Fruit fly (Drosophila melanogaster) whole organism, embryonic: ENCODE measurements around the gene CG3078.

ENCODE experiments used
- ATbp ChIP-seq: fragments of 200-800 bp; sonication (Bioruptor generic); optimal IDR thresholded peaks from 2 replicates; lab custom pipeline; 2017; ENCODE audit warnings: missing biosample characterization, mild to moderate bottlenecking, missing genetic modification characterization, missing genetic modification reagents
- B-H1 ChIP-seq: fragments of 200-800 bp; sonication (Bioruptor generic); IDR thresholded peaks from 3 replicates; pipeline ENCODE4 v1.3.6; 2022; ENCODE audit warnings: missing biosample characterization, missing genetic modification characterization
- Bdp1 ChIP-seq: fragments of 200-800 bp; sonication (Bioruptor generic); optimal IDR thresholded peaks from 3 replicates; lab custom pipeline; 2016; ENCODE audit warnings: missing biosample characterization, missing genetic modification characterization
- CG10147 ChIP-seq: fragments of 200-800 bp; sonication (Bioruptor generic); optimal IDR thresholded peaks from 2 replicates; lab custom pipeline; 2019; ENCODE audit warnings: missing biosample characterization, mild to moderate bottlenecking, missing genetic modification characterization, moderate library complexity
- CG10462 ChIP-seq: fragments of 200-800 bp; sonication (Bioruptor generic); optimal IDR thresholded peaks from 2 replicates; lab custom pipeline; 2016; ENCODE audit warnings: missing biosample characterization, missing genetic modification characterization
- CG11560 ChIP-seq: fragments of 200-800 bp; sonication (Bioruptor generic); IDR thresholded peaks from 3 replicates; pipeline ENCODE4 v1.3.6; 2022; ENCODE audit warnings: missing biosample characterization, missing genetic modification characterization
- CG12104 ChIP-seq: fragments of 200-800 bp; sonication (Bioruptor generic); optimal IDR thresholded peaks from 3 replicates; lab custom pipeline; 2016; ENCODE audit warnings: missing biosample characterization, missing genetic modification characterization
- CG14441 ChIP-seq: fragments of 200-800 bp; sonication (Bioruptor generic); IDR thresholded peaks from 2 replicates; pipeline ENCODE4 v1.3.6; 2022; ENCODE audit warnings: missing biosample characterization, missing genetic modification characterization
- CG15479 ChIP-seq: fragments of 200-800 bp; sonication (Bioruptor generic); optimal IDR thresholded peaks from 3 replicates; lab custom pipeline; 2019; ENCODE audit warnings: missing biosample characterization, mild to moderate bottlenecking, missing genetic modification characterization, moderate library complexity
- CG17568 ChIP-seq: fragments of 200-800 bp; sonication (Bioruptor generic); optimal IDR thresholded peaks from 2 replicates; lab custom pipeline; 2018; ENCODE audit warnings: missing biosample characterization, mild to moderate bottlenecking, missing genetic modification characterization, moderate library complexity
- CG2202 ChIP-seq: fragments of 200-800 bp; sonication (Bioruptor generic); optimal IDR thresholded peaks from 2 replicates; lab custom pipeline; 2018; ENCODE audit warnings: missing biosample characterization, mild to moderate bottlenecking, missing genetic modification characterization
- CG4707 ChIP-seq: fragments of 200-800 bp; sonication (Bioruptor generic); optimal IDR thresholded peaks from 2 replicates; lab custom pipeline; 2018; ENCODE audit warnings: missing biosample characterization, mild to moderate bottlenecking, missing genetic modification characterization, moderate library complexity
- CG6689 ChIP-seq: fragments of 200-800 bp; sonication (Bioruptor generic); IDR thresholded peaks from 2 replicates; pipeline ENCODE4 v1.3.6; 2022; ENCODE audit warnings: missing biosample characterization, missing genetic modification characterization
- CG6854 ChIP-seq: fragments of 200-800 bp; sonication (Bioruptor generic); optimal IDR thresholded peaks from 3 replicates; lab custom pipeline; 2017; ENCODE audit warnings: missing biosample characterization, mild to moderate bottlenecking, missing genetic modification characterization
- CG7786 ChIP-seq: fragments of 200-800 bp; sonication (Bioruptor generic); optimal IDR thresholded peaks from 2 replicates; lab custom pipeline; 2016; ENCODE audit warnings: missing biosample characterization, missing genetic modification characterization
- CG9437 ChIP-seq: fragments of 200-800 bp; sonication (Bioruptor generic); optimal IDR thresholded peaks from 2 replicates; lab custom pipeline; 2018; ENCODE audit warnings: missing biosample characterization, mild to moderate bottlenecking, missing genetic modification characterization
- Dref ChIP-seq: fragments of 200-800 bp; sonication (Bioruptor generic); IDR thresholded peaks from 2 replicates; pipeline ENCODE4 v1.3.6; 2022; ENCODE audit warnings: missing biosample characterization, missing genetic modification characterization
- Elba2 ChIP-seq: fragments of 200-800 bp; sonication (Bioruptor generic); optimal IDR thresholded peaks from 3 replicates; lab custom pipeline; 2016; ENCODE audit warnings: missing biosample characterization, missing genetic modification characterization
- Hr39 ChIP-seq: fragments of >200 bp; optimal IDR thresholded peaks from 2 replicates; lab custom pipeline; 2017
- Meics ChIP-seq: fragments of 200-800 bp; sonication (Bioruptor generic); optimal IDR thresholded peaks from 2 replicates; lab custom pipeline; 2017; ENCODE audit warnings: missing biosample characterization, mild to moderate bottlenecking, missing genetic modification characterization
- Sox100B ChIP-seq: fragments of 200-800 bp; sonication (Bioruptor generic); optimal IDR thresholded peaks from 3 replicates; lab custom pipeline; 2018; ENCODE audit warnings: missing biosample characterization, mild to moderate bottlenecking, missing genetic modification characterization
- Xrp1 ChIP-seq: fragments of 200-800 bp; sonication (Bioruptor generic); IDR thresholded peaks from 2 replicates; pipeline ENCODE4 v1.3.6; 2022; ENCODE audit warnings: missing biosample characterization, missing genetic modification characterization
- ac ChIP-seq: fragments of 200-800 bp; sonication (Bioruptor generic); optimal IDR thresholded peaks from 3 replicates; lab custom pipeline; 2017; ENCODE audit warnings: missing biosample characterization, mild to moderate bottlenecking, missing genetic modification characterization
- al ChIP-seq: fragments of 200-800 bp; sonication (Bioruptor generic); IDR thresholded peaks from 2 replicates; pipeline ENCODE4 v1.3.6; 2022; ENCODE audit warnings: missing biosample characterization, missing genetic modification characterization
- amos ChIP-seq: fragments of 200-800 bp; sonication (Bioruptor generic); IDR thresholded peaks from 2 replicates; pipeline ENCODE4 v1.3.6; 2022; ENCODE audit warnings: missing biosample characterization, missing genetic modification characterization; ENCODE audit not compliant: partially characterized antibody
- ase ChIP-seq: fragments of 200-800 bp; sonication (Bioruptor generic); IDR thresholded peaks from 3 replicates; pipeline ENCODE4 v1.3.6; 2022; ENCODE audit warnings: missing biosample characterization, missing genetic modification characterization
- crc ChIP-seq: fragments of 200-800 bp; sonication (Bioruptor generic); optimal IDR thresholded peaks from 2 replicates; lab custom pipeline; 2016; ENCODE audit warnings: missing biosample characterization, missing genetic modification characterization
- dysf ChIP-seq: fragments of 200-800 bp; sonication (Bioruptor generic); IDR thresholded peaks from 3 replicates; pipeline ENCODE4 v1.3.6; 2022; ENCODE audit warnings: missing biosample characterization, missing genetic modification characterization
- en ChIP-seq: fragments of 200-800 bp; sonication (Bioruptor generic); optimal IDR thresholded peaks from 2 replicates; lab custom pipeline; 2016; ENCODE audit warnings: missing biosample characterization, missing genetic modification characterization
- fu2 ChIP-seq: fragments of 200-800 bp; sonication (Bioruptor generic); optimal IDR thresholded peaks from 2 replicates; lab custom pipeline; 2016; ENCODE audit warnings: missing biosample characterization, missing genetic modification characterization
- inv ChIP-seq: fragments of 200-800 bp; sonication (Bioruptor generic); IDR thresholded peaks from 2 replicates; pipeline ENCODE4 v1.3.6; 2022; ENCODE audit warnings: missing biosample characterization, missing genetic modification characterization; ENCODE audit not compliant: partially characterized antibody
- jumu ChIP-seq: fragments of 200-800 bp; sonication (Bioruptor generic); optimal IDR thresholded peaks from 3 replicates; lab custom pipeline; 2016; ENCODE audit warnings: missing biosample characterization, missing genetic modification characterization
- kah ChIP-seq: fragments of 200-800 bp; sonication (Bioruptor generic); optimal IDR thresholded peaks from 2 replicates; lab custom pipeline; 2018; ENCODE audit warnings: missing biosample characterization, mild to moderate bottlenecking, missing genetic modification characterization
- mld ChIP-seq: fragments of 200-800 bp; sonication (Bioruptor generic); IDR thresholded peaks from 3 replicates; pipeline ENCODE4 v1.3.6; 2022; ENCODE audit warnings: missing biosample characterization, missing genetic modification characterization; ENCODE audit not compliant: partially characterized antibody
- nerfin-2 ChIP-seq: fragments of 200-800 bp; sonication (Bioruptor generic); IDR thresholded peaks from 2 replicates; pipeline ENCODE4 v1.3.6; 2022; ENCODE audit warnings: missing biosample characterization, missing genetic modification characterization; ENCODE audit not compliant: partially characterized antibody
- oc ChIP-seq: fragments of 200-800 bp; sonication (Bioruptor generic); optimal IDR thresholded peaks from 2 replicates; lab custom pipeline; 2018; ENCODE audit warnings: missing biosample characterization, mild to moderate bottlenecking, missing genetic modification characterization, moderate library complexity
- sima ChIP-seq: fragments of 200-800 bp; sonication (Bioruptor generic); optimal IDR thresholded peaks from 2 replicates; lab custom pipeline; 2016; ENCODE audit warnings: missing biosample characterization, missing genetic modification characterization
- so ChIP-seq: fragments of 200-800 bp; sonication (Bioruptor generic); IDR thresholded peaks from 3 replicates; pipeline ENCODE4 v1.3.6; 2022; ENCODE audit warnings: missing biosample characterization, missing genetic modification characterization
- stc ChIP-seq: fragments of 200-800 bp; sonication (Bioruptor generic); IDR thresholded peaks from 2 replicates; pipeline ENCODE4 v1.3.6; 2022; ENCODE audit warnings: missing biosample characterization, missing genetic modification characterization

The CG3078 gene

DNA sequence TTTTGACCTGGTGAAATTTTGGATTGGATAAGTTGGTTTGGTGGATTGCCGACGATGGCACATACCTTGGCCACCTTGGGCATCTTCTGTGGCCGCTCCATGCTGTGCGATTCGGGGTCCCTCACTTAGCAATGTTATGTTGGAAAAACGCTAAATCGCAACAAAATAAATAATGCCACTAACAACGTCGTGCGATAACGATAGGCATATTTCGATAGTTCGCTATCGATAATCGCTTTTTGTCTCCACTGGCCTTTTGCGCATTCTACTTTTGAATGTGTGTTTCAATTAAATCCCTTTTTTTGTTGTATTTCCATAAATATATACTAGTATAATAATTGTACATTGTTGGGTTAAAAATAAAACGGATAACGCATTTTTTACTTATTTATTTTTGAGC is 9.9 kb downstream of the CG3078 start, which contains the start of gene crn (continued):
- TF ChIP-seq Dref (GFP tag; lab: Robert Waterston, UW): peak; percentile 75
- TF ChIP-seq CG12104 (GFP tag; lab: Kevin White, UChicago): no peak
- no peak for TF ChIP-seq stc (GFP tag; lab: Robert Waterston, UW)
- no peak for TF ChIP-seq al (GFP tag; lab: Robert Waterston, UW)
- peak; percentile 62; the same call in 1 of the 2 replicates for TF ChIP-seq amos (GFP tag; lab: Robert Waterston, UW)
- peak; percentile 51; the same call in 1 of the 2 replicates for TF ChIP-seq inv (GFP tag; lab: Robert Waterston, UW)
- TF ChIP-seq Sox100B (GFP tag; lab: Kevin White, UChicago): no peak
- no peak for TF ChIP-seq CG15479 (GFP tag; lab: Kevin White, UChicago)
- TF ChIP-seq dysf (GFP tag; lab: Robert Waterston, UW): no peak
- no peak for TF ChIP-seq CG2202 (tag; lab: Kevin White, UChicago)
- no peak for TF ChIP-seq kah (GFP tag; lab: Kevin White, UChicago)
- no peak for TF ChIP-seq oc
- no peak for TF ChIP-seq CG4707 (GFP tag; lab: Kevin White, UChicago)
- TF ChIP-seq CG10147: no peak
- peak; percentile 55; the same call in 2 of the 3 replicates for TF ChIP-seq mld
- TF ChIP-seq CG10462 (GFP tag; lab: Kevin White, UChicago): no peak
- no peak for TF ChIP-seq CG17568
- no peak for TF ChIP-seq CG11560 (tag; lab: Robert Waterston, UW)

DNA sequence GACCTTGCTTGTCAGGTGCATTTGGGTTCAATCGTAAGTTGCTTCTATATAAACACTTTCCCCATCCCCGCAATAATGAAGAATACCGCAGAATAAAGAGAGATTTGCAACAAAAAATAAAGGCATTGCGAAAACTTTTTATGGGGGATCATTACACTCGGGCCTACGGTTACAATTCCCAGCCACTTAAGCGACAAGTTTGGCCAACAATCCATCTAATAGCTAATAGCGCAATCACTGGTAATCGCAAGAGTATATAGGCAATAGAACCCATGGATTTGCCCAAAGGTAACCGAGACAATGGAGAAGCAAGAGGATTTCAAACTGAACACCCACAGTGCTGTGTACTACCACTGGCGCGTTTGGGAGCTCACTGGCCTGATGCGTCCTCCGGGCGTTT is 13.7 kb downstream of the CG3078 start, which contains the start of gene Or2a:
Gene Or2a (plus strand): TSS at position 301 of the 400 bp plus-strand sequence.
- TF ChIP-seq crc (no peak), jumu (no peak), en (no peak), Xrp1 (GFP tag; lab: Robert Waterston, UW) (no peak), sima (GFP tag; lab: Kevin White, UChicago) (no peak), fu2 (no peak), so (GFP tag; lab: Robert Waterston, UW) (no peak), nerfin-2 (GFP tag; lab: Robert Waterston, UW) (no peak), inv (GFP tag; lab: Robert Waterston, UW) (no peak)

DNA sequence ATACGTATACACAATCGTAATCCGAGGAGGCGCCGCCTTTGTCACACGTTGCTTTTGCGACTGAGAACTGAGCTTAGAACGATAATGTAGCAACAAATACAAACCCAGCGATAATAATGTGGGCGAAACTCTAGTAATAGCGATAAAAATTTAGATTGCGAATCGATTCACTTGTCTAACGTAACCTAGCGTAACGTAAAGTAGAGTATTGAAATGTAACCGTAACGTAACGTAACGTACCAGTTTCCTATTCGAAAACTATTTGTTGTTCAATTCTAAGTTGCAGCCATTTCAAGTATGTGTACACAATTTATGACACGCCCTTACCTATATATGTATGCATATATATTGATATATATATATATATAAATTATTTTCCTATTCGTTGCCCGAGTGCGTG is 14.9 kb downstream of the CG3078 start:
- TF ChIP-seq ase (GFP tag; lab: Robert Waterston, UW): no peak
- TF ChIP-seq Meics (GFP tag; lab: Kevin White, UChicago): no peak
- TF ChIP-seq B-H1: no peak
- TF ChIP-seq CG9437 (GFP tag; lab: Kevin White, UChicago): peak; percentile 97
- TF ChIP-seq CG6854: no peak
- TF ChIP-seq CG6689 (GFP tag; lab: Robert Waterston, UW): no peak
- TF ChIP-seq Bdp1 (GFP tag; lab: Kevin White, UChicago): no peak
- peak; percentile 11 for TF ChIP-seq Elba2 (GFP tag; lab: Kevin White, UChicago)
- TF ChIP-seq ATbp (GFP tag; lab: Kevin White, UChicago): no peak
- no peak for TF ChIP-seq ac (GFP tag; lab: Kevin White, UChicago)
- TF ChIP-seq CG14441 (GFP tag; lab: Robert Waterston, UW): no peak

DNA sequence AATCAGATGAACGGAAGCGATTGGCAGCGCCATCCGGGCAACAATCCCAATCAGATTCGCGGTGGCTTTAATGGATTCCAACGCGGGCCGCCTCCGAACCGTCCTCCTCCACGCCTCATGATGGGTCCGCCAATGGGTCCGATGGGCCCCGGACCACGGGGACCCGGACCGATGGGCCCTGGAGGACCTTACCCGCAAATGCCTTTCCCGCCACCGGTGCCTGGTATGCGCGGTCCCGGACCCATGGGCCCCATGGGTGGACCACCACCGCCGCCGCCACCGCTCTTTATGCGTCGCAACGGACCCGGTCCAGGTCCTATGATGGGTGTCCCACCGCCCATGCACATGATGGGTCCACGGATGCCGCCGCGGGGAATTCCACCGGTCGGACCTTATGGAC is 16.8 kb downstream of the CG3078 start:
- TF ChIP-seq Hr39 (lab: Kevin White, UChicago): peak; percentile 76
- TF ChIP-seq CG7786 (GFP tag; lab: Kevin White, UChicago): no peak
- TF ChIP-seq, all 482 proteins: peak for 1
